In genomic region chr2L:11735975-11736374, dm6 we compare ENCODE assay signal across 1 fruit fly cellular context.
A peak's percentile ranks its signal among the peaks of the same experiment; 100 is the strongest.
TF ChIP-seq lines count a peak whose summit lies in the region.

No protein-coding gene starts in this region.

TF ChIP-seq in whole organism, embryonic, 481 proteins besides CTCF, POLR2A, EP300 and RAD21 (continued from another document and continues in another):
- peak; percentile 16 for TF ChIP-seq CG12219 (GFP tag; optimal IDR thresholded peaks at IDR 0.05; lab: Kevin White, UChicago)
- 0 out of 3 replicates have a peak, but pooled peaks have one; percentile 23 for TF ChIP-seq so (GFP tag; IDR thresholded peaks at IDR 0.05; lab: Robert Waterston, UW)
- TF ChIP-seq Drgx (GFP tag; IDR thresholded peaks at IDR 0.05; lab: Robert Waterston, UW) = no peak
- peak; percentile 10 for TF ChIP-seq CG10147 (GFP tag; optimal IDR thresholded peaks at IDR 0.05; lab: Kevin White, UChicago)
- no peak for TF ChIP-seq kay (GFP tag; optimal IDR thresholded peaks at IDR 0.05; lab: Kevin White, UChicago)
- peak; percentile 20 for TF ChIP-seq CG1233 (GFP tag; optimal IDR thresholded peaks at IDR 0.05; lab: Kevin White, UChicago)
- no peak for TF ChIP-seq CG12155 (GFP tag; optimal IDR thresholded peaks at IDR 0.05; lab: Kevin White, UChicago)
- peak; percentile 27 for TF ChIP-seq ATbp (GFP tag; optimal IDR thresholded peaks at IDR 0.05; lab: Kevin White, UChicago)
- no peak for TF ChIP-seq lov (optimal IDR thresholded peaks at IDR 0.05; lab: Kevin White, UChicago)
- TF ChIP-seq lov (GFP tag; IDR thresholded peaks at IDR 0.05; lab: Robert Waterston, UW) = 0 out of 3 replicates have a peak, but pooled peaks have one; percentile 29
- peak; percentile 24 for TF ChIP-seq Meics (GFP tag; optimal IDR thresholded peaks at IDR 0.05; lab: Kevin White, UChicago)
- peak; percentile 13 for TF ChIP-seq MTF-1 (GFP tag; optimal IDR thresholded peaks at IDR 0.05; lab: Kevin White, UChicago; ENCODE audit: borderline replicate concordance)
- TF ChIP-seq Pdp1 (GFP tag; optimal IDR thresholded peaks at IDR 0.05; lab: Kevin White, UChicago) = peak in 1 of 2 experiments; percentile 21
- peak; percentile 26 for TF ChIP-seq CG7987 (GFP tag; optimal IDR thresholded peaks at IDR 0.05; lab: Kevin White, UChicago)
- TF ChIP-seq ci (GFP tag; IDR thresholded peaks at IDR 0.05; lab: Robert Waterston, UW) = 0 out of 3 replicates have a peak, but pooled peaks have one; percentile 40
- TF ChIP-seq Vsx1 (GFP tag; optimal IDR thresholded peaks at IDR 0.05; lab: Kevin White, UChicago) = peak; percentile 57
- no peak for TF ChIP-seq CG1832 (GFP tag; optimal IDR thresholded peaks at IDR 0.05; lab: Kevin White, UChicago)
- peak; percentile 58 for TF ChIP-seq CG13296 (GFP tag; optimal IDR thresholded peaks at IDR 0.05; lab: Kevin White, UChicago)
- TF ChIP-seq CG10431 (GFP tag; optimal IDR thresholded peaks at IDR 0.05; lab: Kevin White, UChicago) = no peak
- peak; percentile 36 for TF ChIP-seq CG15269 (tag; optimal IDR thresholded peaks at IDR 0.05; lab: Kevin White, UChicago)
- no peak for TF ChIP-seq Rfx (GFP tag; IDR thresholded peaks at IDR 0.05; lab: Robert Waterston, UW)
- TF ChIP-seq seq (GFP tag; IDR thresholded peaks at IDR 0.05; lab: Robert Waterston, UW) = no peak; the same call in 1 of the 2 replicates
- peak; percentile 51 for TF ChIP-seq B-H2 (GFP tag; optimal IDR thresholded peaks at IDR 0.05; lab: Kevin White, UChicago)
- peak; percentile 5 for TF ChIP-seq nerfin-1 (tag; optimal IDR thresholded peaks at IDR 0.05; lab: Kevin White, UChicago)
- TF ChIP-seq CG8290 (GFP tag; optimal IDR thresholded peaks at IDR 0.05; lab: Kevin White, UChicago) = no peak
- peak in 1 of 2 experiments; percentile 49 for TF ChIP-seq CG8290 (tag; optimal IDR thresholded peaks at IDR 0.05; lab: Kevin White, UChicago)
- no peak for TF ChIP-seq wor (GFP tag; IDR thresholded peaks at IDR 0.05; lab: Robert Waterston, UW)
- no peak for TF ChIP-seq bbx (GFP tag; IDR thresholded peaks at IDR 0.05; lab: Robert Waterston, UW; ENCODE audit: partially characterized antibody)
- TF ChIP-seq CG2678 (tag; optimal IDR thresholded peaks at IDR 0.05; lab: Kevin White, UChicago) = peak; percentile 59
- peak; percentile 0 for TF ChIP-seq CG12299 (tag; optimal IDR thresholded peaks at IDR 0.05; lab: Kevin White, UChicago)
- no peak for TF ChIP-seq caup (GFP tag; optimal IDR thresholded peaks at IDR 0.05; lab: Kevin White, UChicago; ENCODE audit: severe bottlenecking)
- TF ChIP-seq CG8924 (tag; optimal IDR thresholded peaks at IDR 0.05; lab: Kevin White, UChicago) = peak; percentile 12
- no peak for TF ChIP-seq wdn (GFP tag; IDR thresholded peaks at IDR 0.05; lab: Robert Waterston, UW)
- no peak for TF ChIP-seq CG10565 (GFP tag; optimal IDR thresholded peaks at IDR 0.05; lab: Kevin White, UChicago)
- TF ChIP-seq Antp (GFP tag; optimal IDR thresholded peaks at IDR 0.05; lab: Kevin White, UChicago) = no peak
- TF ChIP-seq GATAe (GFP tag; conservative IDR thresholded peaks at IDR 0.05; lab: Robert Waterston, UW) = 0 out of 2 replicates have a peak, but pooled peaks have one; percentile 34
- TF ChIP-seq CG2199 (GFP tag; IDR thresholded peaks at IDR 0.05; lab: Robert Waterston, UW) = no peak
- peak; percentile 42 for TF ChIP-seq tap (tag; optimal IDR thresholded peaks at IDR 0.05; lab: Kevin White, UChicago)
- TF ChIP-seq CG5245 (GFP tag; optimal IDR thresholded peaks at IDR 0.05; lab: Kevin White, UChicago) = no peak
- TF ChIP-seq CG11504 (tag; optimal IDR thresholded peaks at IDR 0.05; lab: Kevin White, UChicago) = peak; percentile 17
- TF ChIP-seq CG9797 (GFP tag; optimal IDR thresholded peaks at IDR 0.05; lab: Kevin White, UChicago) = no peak
- TF ChIP-seq CG15514 (GFP tag; optimal IDR thresholded peaks at IDR 0.05; lab: Kevin White, UChicago) = peak; percentile 30
- TF ChIP-seq CG14014 (GFP tag; IDR thresholded peaks at IDR 0.05; lab: Robert Waterston, UW) = peak; percentile 35; the same call in 1 of the 2 replicates
- TF ChIP-seq crp (GFP tag; optimal IDR thresholded peaks at IDR 0.05; lab: Kevin White, UChicago) = no peak
- TF ChIP-seq sens-2 (GFP tag; IDR thresholded peaks at IDR 0.05; lab: Robert Waterston, UW) = 0 out of 2 replicates have a peak, but pooled peaks have one; percentile 38
- TF ChIP-seq Asciz (GFP tag; optimal IDR thresholded peaks at IDR 0.05; lab: Kevin White, UChicago) = peak; percentile 43
- TF ChIP-seq CG7928 (GFP tag; optimal IDR thresholded peaks at IDR 0.05; lab: Kevin White, UChicago) = no peak
- no peak for TF ChIP-seq fd96Cb (tag; optimal IDR thresholded peaks at IDR 0.05; lab: Kevin White, UChicago)
- TF ChIP-seq CG31388 (GFP tag; optimal IDR thresholded peaks at IDR 0.05; lab: Kevin White, UChicago) = no peak
- TF ChIP-seq CG15696 (tag; optimal IDR thresholded peaks at IDR 0.05; lab: Kevin White, UChicago) = peak; percentile 20
- TF ChIP-seq CG7271 (tag; optimal IDR thresholded peaks at IDR 0.05; lab: Kevin White, UChicago) = peak; percentile 43
- peak; percentile 55 for TF ChIP-seq CG10543 (GFP tag; optimal IDR thresholded peaks at IDR 0.05; lab: Kevin White, UChicago)
- TF ChIP-seq otp (GFP tag; IDR thresholded peaks at IDR 0.05; lab: Robert Waterston, UW) = 0 out of 3 replicates have a peak, but pooled peaks have one; percentile 9
- peak; percentile 26 for TF ChIP-seq CG7839 (tag; optimal IDR thresholded peaks at IDR 0.05; lab: Kevin White, UChicago)
- peak; percentile 10 for TF ChIP-seq schlank (tag; optimal IDR thresholded peaks at IDR 0.05; lab: Kevin White, UChicago)
- peak; percentile 48 for TF ChIP-seq odd (GFP tag; optimal IDR thresholded peaks at IDR 0.05; lab: Kevin White, UChicago)
- TF ChIP-seq ap (GFP tag; IDR thresholded peaks at IDR 0.05; lab: Robert Waterston, UW) = no peak
- no peak for TF ChIP-seq Taf1 (GFP tag; IDR thresholded peaks at IDR 0.05; lab: Robert Waterston, UW)
- peak; percentile 18 for TF ChIP-seq CG17912 (GFP tag; optimal IDR thresholded peaks at IDR 0.05; lab: Kevin White, UChicago)
- TF ChIP-seq CG12071 (GFP tag; optimal IDR thresholded peaks at IDR 0.05; lab: Kevin White, UChicago) = peak; percentile 50
- TF ChIP-seq az2 (GFP tag; optimal IDR thresholded peaks at IDR 0.05; lab: Kevin White, UChicago) = no peak
- TF ChIP-seq CG31441 (GFP tag; IDR thresholded peaks at IDR 0.05; lab: Robert Waterston, UW) = 0 out of 2 replicates have a peak, but pooled peaks have one; percentile 29
- no peak for TF ChIP-seq en (GFP tag; optimal IDR thresholded peaks at IDR 0.05; lab: Kevin White, UChicago)
- TF ChIP-seq Eip74EF (GFP tag; optimal IDR thresholded peaks at IDR 0.05; lab: Kevin White, UChicago) = no peak
- peak; percentile 5 for TF ChIP-seq CG8388 (GFP tag; optimal IDR thresholded peaks at IDR 0.05; lab: Kevin White, UChicago)
- TF ChIP-seq mirr (GFP tag; optimal IDR thresholded peaks at IDR 0.05; lab: Kevin White, UChicago) = peak; percentile 37
- TF ChIP-seq CG32772 (GFP tag; IDR thresholded peaks at IDR 0.05; lab: Robert Waterston, UW) = no peak
- TF ChIP-seq CG6854 (GFP tag; optimal IDR thresholded peaks at IDR 0.05; lab: Kevin White, UChicago) = no peak
- TF ChIP-seq Fer2 (tag; optimal IDR thresholded peaks at IDR 0.05; lab: Kevin White, UChicago) = peak; percentile 21
- TF ChIP-seq slou (GFP tag; optimal IDR thresholded peaks at IDR 0.05; lab: Kevin White, UChicago) = no peak
- TF ChIP-seq jumu (GFP tag; optimal IDR thresholded peaks at IDR 0.05; lab: Kevin White, UChicago) = no peak
- TF ChIP-seq CG18764 (GFP tag; optimal IDR thresholded peaks at IDR 0.05; lab: Kevin White, UChicago) = no peak
- peak; percentile 12 for TF ChIP-seq Hey (tag; optimal IDR thresholded peaks at IDR 0.05; lab: Kevin White, UChicago)
- no peak for TF ChIP-seq Gug (GFP tag; IDR thresholded peaks at IDR 0.05; lab: Robert Waterston, UW)
- TF ChIP-seq Hr51 (GFP tag; optimal IDR thresholded peaks at IDR 0.05; lab: Kevin White, UChicago) = peak in 1 of 2 experiments; percentile 53
- TF ChIP-seq CG1603 (tag; optimal IDR thresholded peaks at IDR 0.05; lab: Kevin White, UChicago) = peak; percentile 26
- no peak for TF ChIP-seq slbo (GFP tag; IDR thresholded peaks at IDR 0.05; lab: Robert Waterston, UW)
- TF ChIP-seq CG2712 (tag; optimal IDR thresholded peaks at IDR 0.05; lab: Kevin White, UChicago) = peak; percentile 32
- TF ChIP-seq CrebB (tag; optimal IDR thresholded peaks at IDR 0.05; lab: Kevin White, UChicago) = peak; percentile 57
- no peak for TF ChIP-seq Lhr (GFP tag; optimal IDR thresholded peaks at IDR 0.05; lab: Kevin White, UChicago)
- no peak for TF ChIP-seq CHES-1-like (GFP tag; optimal IDR thresholded peaks at IDR 0.05; lab: Kevin White, UChicago)
- peak; percentile 10; the same call in 1 of the 2 replicates for TF ChIP-seq Xrp1 (GFP tag; IDR thresholded peaks at IDR 0.05; lab: Robert Waterston, UW)
- peak; percentile 2 for TF ChIP-seq gem (tag; optimal IDR thresholded peaks at IDR 0.05; lab: Kevin White, UChicago)
- TF ChIP-seq nau (GFP tag; optimal IDR thresholded peaks at IDR 0.05; lab: Kevin White, UChicago) = peak; percentile 28
- peak; percentile 5 for TF ChIP-seq Fer1 (GFP tag; optimal IDR thresholded peaks at IDR 0.05; lab: Kevin White, UChicago)
- TF ChIP-seq CG6254 (GFP tag; optimal IDR thresholded peaks at IDR 0.05; lab: Kevin White, UChicago) = peak; percentile 21
- peak; percentile 21 for TF ChIP-seq HmgZ (tag; optimal IDR thresholded peaks at IDR 0.05; lab: Kevin White, UChicago)
- TF ChIP-seq fd3F (GFP tag; optimal IDR thresholded peaks at IDR 0.05; lab: Kevin White, UChicago) = peak; percentile 30
- TF ChIP-seq Sox100B (GFP tag; optimal IDR thresholded peaks at IDR 0.05; lab: Kevin White, UChicago) = peak; percentile 15
- TF ChIP-seq Hsf (GFP tag; optimal IDR thresholded peaks at IDR 0.05; lab: Kevin White, UChicago) = no peak
- no peak for TF ChIP-seq luna (GFP tag; optimal IDR thresholded peaks at IDR 0.05; lab: Kevin White, UChicago)
- no peak for TF ChIP-seq Dek (tag; optimal IDR thresholded peaks at IDR 0.05; lab: Kevin White, UChicago)
- TF ChIP-seq lbe (GFP tag; optimal IDR thresholded peaks at IDR 0.05; lab: Kevin White, UChicago) = no peak
- TF ChIP-seq kah (GFP tag; optimal IDR thresholded peaks at IDR 0.05; lab: Kevin White, UChicago) = peak; percentile 4
- TF ChIP-seq Hmr (GFP tag; optimal IDR thresholded peaks at IDR 0.05; lab: Kevin White, UChicago) = peak; percentile 42
- TF ChIP-seq Nf-YB (GFP tag; optimal IDR thresholded peaks at IDR 0.05; lab: Kevin White, UChicago) = no peak
- no peak for TF ChIP-seq CG34422 (GFP tag; IDR thresholded peaks at IDR 0.05; lab: Robert Waterston, UW)
- TF ChIP-seq HLHmδ (GFP tag; optimal IDR thresholded peaks at IDR 0.05; lab: Kevin White, UChicago) = no peak
- TF ChIP-seq Hr3 (GFP tag; optimal IDR thresholded peaks at IDR 0.05; lab: Kevin White, UChicago) = no peak
- no peak for TF ChIP-seq D19B (GFP tag; optimal IDR thresholded peaks at IDR 0.05; lab: Kevin White, UChicago)
- no peak for TF ChIP-seq C15 (GFP tag; IDR thresholded peaks at IDR 0.05; lab: Robert Waterston, UW)
- no peak for TF ChIP-seq chm (GFP tag; IDR thresholded peaks at IDR 0.05; lab: Robert Waterston, UW)
- TF ChIP-seq CG15601 (tag; optimal IDR thresholded peaks at IDR 0.05; lab: Kevin White, UChicago) = peak; percentile 25
- no peak for TF ChIP-seq CG15479 (GFP tag; optimal IDR thresholded peaks at IDR 0.05; lab: Kevin White, UChicago)
- TF ChIP-seq Nf-YA (GFP tag; IDR thresholded peaks at IDR 0.05; lab: Robert Waterston, UW) = no peak
- no peak for TF ChIP-seq cwo (GFP tag; optimal IDR thresholded peaks at IDR 0.05; lab: Kevin White, UChicago)
- TF ChIP-seq Hand (GFP tag; optimal IDR thresholded peaks at IDR 0.05; lab: Kevin White, UChicago) = peak; percentile 40
- TF ChIP-seq ems (GFP tag; optimal IDR thresholded peaks at IDR 0.05; lab: Kevin White, UChicago) = no peak
- peak; percentile 56 for TF ChIP-seq BtbVII (GFP tag; optimal IDR thresholded peaks at IDR 0.05; lab: Kevin White, UChicago)
- TF ChIP-seq CG18599 (GFP tag; optimal IDR thresholded peaks at IDR 0.05; lab: Kevin White, UChicago) = no peak
- TF ChIP-seq lab (GFP tag; optimal IDR thresholded peaks at IDR 0.05; lab: Kevin White, UChicago) = peak; percentile 39
- TF ChIP-seq da (GFP tag; optimal IDR thresholded peaks at IDR 0.05; lab: Kevin White, UChicago) = no peak
- no peak for TF ChIP-seq CG1647 (GFP tag; optimal IDR thresholded peaks at IDR 0.05; lab: Kevin White, UChicago)
- TF ChIP-seq Hr78 (GFP tag; optimal IDR thresholded peaks at IDR 0.05; lab: Kevin White, UChicago) = no peak
- TF ChIP-seq CG12769 (tag; optimal IDR thresholded peaks at IDR 0.05; lab: Kevin White, UChicago) = peak; percentile 29
- TF ChIP-seq CG13424 (tag; optimal IDR thresholded peaks at IDR 0.05; lab: Kevin White, UChicago) = peak; percentile 18
- TF ChIP-seq wek (GFP tag; optimal IDR thresholded peaks at IDR 0.05; lab: Kevin White, UChicago) = peak; percentile 54
- TF ChIP-seq Oli (tag; optimal IDR thresholded peaks at IDR 0.05; lab: Kevin White, UChicago) = peak; percentile 13
- no peak for TF ChIP-seq fd64A (GFP tag; optimal IDR thresholded peaks at IDR 0.05; lab: Kevin White, UChicago)
- TF ChIP-seq CG14050 (GFP tag; IDR thresholded peaks at IDR 0.05; lab: Robert Waterston, UW) = no peak
- peak; percentile 39 for TF ChIP-seq run (tag; optimal IDR thresholded peaks at IDR 0.05; lab: Kevin White, UChicago)
- TF ChIP-seq CG34376 (GFP tag; optimal IDR thresholded peaks at IDR 0.05; lab: Kevin White, UChicago) = peak; percentile 84
- TF ChIP-seq sqz (GFP tag; optimal IDR thresholded peaks at IDR 0.05; lab: Kevin White, UChicago) = peak; percentile 49
- peak; percentile 8 for TF ChIP-seq CG6813 (GFP tag; optimal IDR thresholded peaks at IDR 0.05; lab: Kevin White, UChicago)
- TF ChIP-seq amos (GFP tag; IDR thresholded peaks at IDR 0.05; lab: Robert Waterston, UW; ENCODE audit: partially characterized antibody) = no peak
- TF ChIP-seq emc (GFP tag; optimal IDR thresholded peaks at IDR 0.05; lab: Kevin White, UChicago) = no peak
- no peak for TF ChIP-seq pan (optimal IDR thresholded peaks at IDR 0.05; lab: Kevin White, UChicago)
- TF ChIP-seq pan (GFP tag; optimal IDR thresholded peaks at IDR 0.05 in 1 of 2, IDR thresholded peaks at IDR 0.05 in 1 of 2) = peak in 1 of 2 experiments; percentile 21
- TF ChIP-seq sd (tag; optimal IDR thresholded peaks at IDR 0.05; lab: Kevin White, UChicago) = peak; percentile 88
- TF ChIP-seq Fer3 (tag; optimal IDR thresholded peaks at IDR 0.05; lab: Kevin White, UChicago) = peak; percentile 23
- TF ChIP-seq gce (GFP tag; IDR thresholded peaks at IDR 0.05; lab: Robert Waterston, UW) = no peak
- peak; percentile 46 for TF ChIP-seq CG3281 (GFP tag; optimal IDR thresholded peaks at IDR 0.05; lab: Kevin White, UChicago)
- TF ChIP-seq HHEX (GFP tag; optimal IDR thresholded peaks at IDR 0.05; lab: Kevin White, UChicago) = peak; percentile 38
